Fruit fly (Drosophila melanogaster): ENCODE results near the gene CG9886.

DNA sequence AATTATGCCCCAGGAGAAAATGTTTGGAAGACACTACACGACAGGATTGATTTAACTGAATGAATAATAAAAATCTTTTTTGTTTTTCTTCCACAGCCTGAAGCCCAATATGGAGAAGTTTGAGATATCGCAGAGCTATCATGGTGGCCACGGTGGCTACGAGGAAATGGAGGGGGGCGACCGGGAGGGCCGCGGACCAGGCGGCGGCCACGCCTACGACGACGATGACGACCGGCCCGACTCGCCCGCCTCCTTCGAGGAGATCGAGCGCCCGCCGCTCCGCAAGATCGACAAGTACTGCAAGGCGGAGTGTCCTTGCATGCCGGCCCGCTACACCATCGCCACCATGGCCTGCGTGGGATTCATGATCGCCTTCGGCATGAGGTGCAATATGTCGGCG lies 16.0 kb upstream of the CG9886 start:
- TF ChIP-seq Sin3A (optimal IDR thresholded peaks at IDR 0.05), result no peak
- no peak for TF ChIP-seq psq (optimal IDR thresholded peaks at IDR 0.05)
